Fruit fly (Drosophila melanogaster) whole organism, embryonic: ENCODE results near the gene mib2.
A peak's percentile ranks its signal among the peaks of the same experiment; 100 is the strongest.

Experiments
- CG10565 ChIP-seq: fragments of 200-800 bp; sonication (Bioruptor generic); optimal IDR thresholded peaks from 3 replicates; lab custom pipeline; 2016; ENCODE audit warnings: missing biosample characterization, mild to moderate bottlenecking, missing genetic modification characterization
- CG11247 ChIP-seq: fragments of 200-800 bp; sonication (Bioruptor generic); IDR thresholded peaks from 2 replicates; pipeline ENCODE4 v1.3.6; 2022; ENCODE audit warnings: missing biosample characterization, missing genetic modification characterization
- CG12104 ChIP-seq: fragments of 200-800 bp; sonication (Bioruptor generic); optimal IDR thresholded peaks from 3 replicates; lab custom pipeline; 2016; ENCODE audit warnings: missing biosample characterization, missing genetic modification characterization
- CG12299 ChIP-seq: fragments of 200-800 bp; sonication (Bioruptor generic); optimal IDR thresholded peaks from 2 replicates; lab custom pipeline; 2018; ENCODE audit warnings: missing biosample characterization, mild to moderate bottlenecking, missing genetic modification characterization
- CG12942 ChIP-seq: fragments of 200-800 bp; sonication (Bioruptor generic); optimal IDR thresholded peaks from 3 replicates; lab custom pipeline; 2016; ENCODE audit warnings: missing biosample characterization, missing genetic modification characterization
- CG16815 ChIP-seq: fragments of 200-800 bp; sonication (Bioruptor generic); optimal IDR thresholded peaks from 3 replicates; lab custom pipeline; 2017; ENCODE audit warnings: missing biosample characterization, mild to moderate bottlenecking, missing genetic modification characterization
- CG2120 ChIP-seq: fragments of 200-800 bp; sonication (Bioruptor generic); optimal IDR thresholded peaks from 3 replicates; lab custom pipeline; 2016; ENCODE audit warnings: missing biosample characterization, missing genetic modification characterization
- CG2712 ChIP-seq: fragments of 200-800 bp; optimal IDR thresholded peaks from 3 replicates; lab custom pipeline; 2019; ENCODE audit warnings: missing biosample characterization, mild to moderate bottlenecking, missing genetic modification characterization, moderate library complexity
- CG3065 ChIP-seq: fragments of 200-800 bp; sonication (Bioruptor generic); optimal IDR thresholded peaks from 2 replicates; lab custom pipeline; 2016; ENCODE audit warnings: missing biosample characterization, missing genetic modification characterization
- CG33213 ChIP-seq: fragments of 200-800 bp; sonication (Bioruptor generic); optimal IDR thresholded peaks from 3 replicates; lab custom pipeline; 2016; ENCODE audit warnings: missing biosample characterization, missing genetic modification characterization
- CG34224 ChIP-seq: fragments of 200-800 bp; sonication (Bioruptor generic); IDR thresholded peaks from 3 replicates; pipeline ENCODE4 v1.3.6; 2022; ENCODE audit warnings: missing biosample characterization, missing genetic modification characterization; ENCODE audit not compliant: partially characterized antibody
- CG3838 ChIP-seq: fragments of 200-800 bp; sonication (Bioruptor generic); optimal IDR thresholded peaks from 3 replicates; lab custom pipeline; 2016; ENCODE audit warnings: missing biosample characterization, missing genetic modification characterization
- CG4617 ChIP-seq: fragments of 200-800 bp; sonication (Bioruptor generic); optimal IDR thresholded peaks from 3 replicates; lab custom pipeline; 2016; ENCODE audit warnings: missing biosample characterization, missing genetic modification characterization, borderline replicate concordance
- CG4854 ChIP-seq: fragments of 200-800 bp; sonication (Bioruptor generic); optimal IDR thresholded peaks from 2 replicates; lab custom pipeline; 2016; ENCODE audit warnings: missing biosample characterization, missing genetic modification characterization, inconsistent platforms
- CG5180 ChIP-seq: fragments of 200-800 bp; sonication (Bioruptor generic); optimal IDR thresholded peaks from 3 replicates; lab custom pipeline; 2017; ENCODE audit warnings: missing biosample characterization, missing genetic modification characterization, mild to moderate bottlenecking, moderate library complexity, missing genetic modification reagents
- CG6254 ChIP-seq: fragments of 200-800 bp; sonication (Bioruptor generic); optimal IDR thresholded peaks from 3 replicates; lab custom pipeline; 2017; ENCODE audit warnings: mild to moderate bottlenecking, missing biosample characterization, missing genetic modification reagents, missing genetic modification characterization
- CG6683 ChIP-seq: fragments of 200-800 bp; sonication (Bioruptor generic); optimal IDR thresholded peaks from 2 replicates; lab custom pipeline; 2017; ENCODE audit warnings: missing biosample characterization, mild to moderate bottlenecking, missing genetic modification characterization, missing genetic modification reagents
- CG6689 ChIP-seq: fragments of 200-800 bp; sonication (Bioruptor generic); IDR thresholded peaks from 2 replicates; pipeline ENCODE4 v1.3.6; 2022; ENCODE audit warnings: missing biosample characterization, missing genetic modification characterization
- CG8290 ChIP-seq, 3 experiments: fragments of 200-800 bp; sonication (Bioruptor generic); optimal IDR thresholded peaks; 2 replicates each; lab custom pipeline; 2016 to 2019; ENCODE audit warnings: missing biosample characterization in 3 of 3, missing genetic modification characterization in 3 of 3, mild to moderate bottlenecking in 2 of 3, moderate library complexity in 1 of 3
- CG8478 ChIP-seq: fragments of >200 bp; optimal IDR thresholded peaks from 2 replicates; lab custom pipeline; 2018
- CG8924 ChIP-seq: fragments of 200-800 bp; optimal IDR thresholded peaks from 3 replicates; lab custom pipeline; 2019; ENCODE audit warnings: missing biosample characterization, mild to moderate bottlenecking, missing genetic modification characterization, moderate library complexity
- CrebB ChIP-seq: fragments of 200-800 bp; sonication (Bioruptor generic); optimal IDR thresholded peaks from 3 replicates; lab custom pipeline; 2018; ENCODE audit warnings: missing biosample characterization, mild to moderate bottlenecking, missing genetic modification characterization
- Dbx ChIP-seq: fragments of 200-800 bp; sonication (Bioruptor generic); IDR thresholded peaks from 3 replicates; pipeline ENCODE4 v1.3.6; 2022; ENCODE audit warnings: missing biosample characterization, missing genetic modification characterization
- ERR ChIP-seq: fragments of 200-800 bp; sonication (Bioruptor generic); optimal IDR thresholded peaks from 2 replicates; lab custom pipeline; 2016; ENCODE audit warnings: missing biosample characterization, missing genetic modification characterization
- Ets97D ChIP-seq: fragments of 200-800 bp; sonication (Bioruptor generic); optimal IDR thresholded peaks from 3 replicates; lab custom pipeline; 2016; ENCODE audit warnings: missing biosample characterization, missing genetic modification characterization
- Gug ChIP-seq: fragments of 200-800 bp; sonication (Bioruptor generic); IDR thresholded peaks from 4 replicates; pipeline ENCODE4 v1.3.6; 2022; ENCODE audit warnings: missing biosample characterization, missing genetic modification characterization
- HLH4C ChIP-seq: fragments of 200-800 bp; sonication (Bioruptor generic); IDR thresholded peaks from 3 replicates; pipeline ENCODE4 v1.3.6; 2022; ENCODE audit warnings: missing biosample characterization, missing genetic modification characterization; ENCODE audit not compliant: partially characterized antibody
- Max ChIP-seq: fragments of 200-800 bp; sonication (Bioruptor generic); optimal IDR thresholded peaks from 2 replicates; lab custom pipeline; 2016; ENCODE audit warnings: missing biosample characterization, mild to moderate bottlenecking, missing genetic modification characterization
- NC2α ChIP-seq: fragments of 200-800 bp; sonication (Bioruptor generic); optimal IDR thresholded peaks from 2 replicates; lab custom pipeline; 2016; ENCODE audit warnings: missing biosample characterization, missing genetic modification characterization
- Nf-YC ChIP-seq: fragments of 200-800 bp; optimal IDR thresholded peaks from 3 replicates; lab custom pipeline; 2019; ENCODE audit warnings: missing biosample characterization, mild to moderate bottlenecking, missing genetic modification characterization, moderate library complexity
- Pdp1 ChIP-seq, 2 experiments: fragments of 200-800 bp; sonication (Bioruptor generic); optimal IDR thresholded peaks; 3 replicates each; lab custom pipeline; 2016; ENCODE audit warnings: missing biosample characterization in 2 of 2, missing genetic modification characterization in 2 of 2, mild to moderate bottlenecking in 1 of 2, moderate library complexity in 1 of 2
- Scr ChIP-seq: fragments of 200-800 bp; sonication (Bioruptor generic); IDR thresholded peaks from 2 replicates; pipeline ENCODE4 v1.3.6; 2022; ENCODE audit warnings: missing biosample characterization, missing genetic modification characterization; ENCODE audit not compliant: partially characterized antibody
- Sin3A ChIP-seq: fragments of >200 bp; optimal IDR thresholded peaks from 2 replicates; lab custom pipeline; 2018
- ase ChIP-seq: fragments of 200-800 bp; sonication (Bioruptor generic); IDR thresholded peaks from 3 replicates; pipeline ENCODE4 v1.3.6; 2022; ENCODE audit warnings: missing biosample characterization, missing genetic modification characterization
- dmrt99B ChIP-seq: fragments of 200-800 bp; sonication (Bioruptor generic); optimal IDR thresholded peaks from 2 replicates; lab custom pipeline; 2018; ENCODE audit warnings: missing biosample characterization, mild to moderate bottlenecking, missing genetic modification characterization, moderate library complexity
- emc ChIP-seq: fragments of 200-800 bp; sonication (Bioruptor generic); optimal IDR thresholded peaks from 2 replicates; lab custom pipeline; 2016; ENCODE audit warnings: missing biosample characterization, missing genetic modification characterization
- exex ChIP-seq: fragments of 200-800 bp; sonication (Bioruptor generic); optimal IDR thresholded peaks from 4 replicates; lab custom pipeline; 2018; ENCODE audit warnings: missing biosample characterization, mild to moderate bottlenecking, missing genetic modification characterization, moderate library complexity
- gfzf ChIP-seq: fragments of 200-800 bp; sonication (Bioruptor generic); optimal IDR thresholded peaks from 2 replicates; lab custom pipeline; 2016; ENCODE audit warnings: missing biosample characterization, mild to moderate bottlenecking, missing genetic modification characterization, moderate library complexity
- hb ChIP-seq: fragments of 200-800 bp; sonication (Bioruptor generic); IDR thresholded peaks from 3 replicates; pipeline ENCODE4 v1.3.6; 2022; ENCODE audit warnings: missing biosample characterization, missing genetic modification characterization; ENCODE audit not compliant: partially characterized antibody
- inv ChIP-seq: fragments of 200-800 bp; sonication (Bioruptor generic); IDR thresholded peaks from 2 replicates; pipeline ENCODE4 v1.3.6; 2022; ENCODE audit warnings: missing biosample characterization, missing genetic modification characterization; ENCODE audit not compliant: partially characterized antibody
- jigr1 ChIP-seq: fragments of 200-800 bp; sonication (Bioruptor generic); IDR thresholded peaks from 3 replicates; pipeline ENCODE4 v1.3.6; 2022; ENCODE audit warnings: missing biosample characterization, missing genetic modification characterization
- ken ChIP-seq: fragments of 200-800 bp; sonication (Bioruptor generic); IDR thresholded peaks from 3 replicates; pipeline ENCODE4 v1.3.6; 2022; ENCODE audit warnings: missing biosample characterization, missing genetic modification characterization
- luna ChIP-seq: fragments of 200-800 bp; sonication (Bioruptor generic); optimal IDR thresholded peaks from 2 replicates; lab custom pipeline; 2016; ENCODE audit warnings: missing biosample characterization, missing genetic modification characterization
- oc ChIP-seq: fragments of 200-800 bp; sonication (Bioruptor generic); optimal IDR thresholded peaks from 2 replicates; lab custom pipeline; 2018; ENCODE audit warnings: missing biosample characterization, mild to moderate bottlenecking, missing genetic modification characterization, moderate library complexity
- psq ChIP-seq: fragments of 200-800 bp; sonication (Bioruptor generic); optimal IDR thresholded peaks from 2 replicates; lab custom pipeline; 2017; ENCODE audit warnings: missing biosample characterization, missing genetic modification characterization
- ranshi ChIP-seq: fragments of 200-800 bp; sonication (Bioruptor generic); IDR thresholded peaks from 2 replicates; pipeline ENCODE4 v1.3.6; 2022; ENCODE audit warnings: missing biosample characterization, missing genetic modification characterization
- repo ChIP-seq: fragments of 200-800 bp; sonication (Bioruptor generic); optimal IDR thresholded peaks from 2 replicates; lab custom pipeline; 2016; ENCODE audit warnings: missing biosample characterization, missing genetic modification characterization
- rib ChIP-seq: fragments of 200-800 bp; sonication (Bioruptor generic); IDR thresholded peaks from 2 replicates; pipeline ENCODE4 v1.3.6; 2022; ENCODE audit warnings: missing biosample characterization, missing genetic modification characterization
- wek ChIP-seq: fragments of 200-800 bp; sonication (Bioruptor generic); optimal IDR thresholded peaks from 3 replicates; lab custom pipeline; 2018; ENCODE audit warnings: missing biosample characterization, mild to moderate bottlenecking, missing genetic modification characterization, moderate library complexity
- z ChIP-seq: fragments of 200-800 bp; sonication (Bioruptor generic); IDR thresholded peaks from 3 replicates; pipeline ENCODE4 v1.3.6; 2022; ENCODE audit warnings: missing biosample characterization, missing genetic modification characterization

The mib2 gene

DNA sequence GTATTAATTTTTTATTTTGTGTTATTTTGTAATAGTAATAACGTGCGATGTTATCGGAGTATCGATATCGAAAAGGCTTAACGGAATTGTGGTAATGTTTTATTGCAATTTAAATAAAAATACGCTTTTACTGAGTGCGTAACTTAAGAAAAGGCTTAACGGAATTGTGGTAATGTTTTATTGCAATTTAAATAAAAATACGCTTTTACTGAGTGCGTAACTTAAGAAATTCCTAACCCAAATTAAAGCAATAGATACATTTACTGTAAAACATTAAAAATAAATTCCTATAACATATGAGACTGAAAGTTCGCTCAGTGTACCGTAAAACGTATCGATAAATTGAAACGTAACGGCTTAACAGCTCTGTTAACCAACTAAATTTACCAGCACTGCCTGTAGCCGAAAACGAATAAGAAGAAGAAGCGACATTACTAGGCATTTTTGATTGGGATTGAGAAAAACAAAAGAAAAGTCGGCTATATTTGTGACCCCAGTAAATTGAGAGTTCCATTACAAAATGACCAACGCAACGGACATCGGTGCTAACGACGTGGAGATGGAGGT is 17.4 kb downstream of the mib2 start, which contains the start of gene Rpn3 (continued):
- no peak for TF ChIP-seq emc (GFP tag; lab: Kevin White, UChicago)
- TF ChIP-seq CG12942 (GFP tag; lab: Kevin White, UChicago): peak; percentile 85
- TF ChIP-seq Sin3A: no peak
- TF ChIP-seq Pdp1 (GFP tag; optimal IDR thresholded peaks at IDR 0.05; lab: Kevin White, UChicago): peak; percentile 76 to 88
- peak; percentile 58 for TF ChIP-seq oc (tag; lab: Kevin White, UChicago)
- TF ChIP-seq CG6254 (GFP tag; lab: Kevin White, UChicago): no peak
- TF ChIP-seq CG16815 (GFP tag; lab: Kevin White, UChicago): peak; percentile 68
- TF ChIP-seq CG12299 (tag; lab: Kevin White, UChicago): peak; percentile 68
- TF ChIP-seq CG34224 (GFP tag; lab: Robert Waterston, UW): peak; percentile 66; the same call in 1 of the 3 replicates
- TF ChIP-seq inv (GFP tag; lab: Robert Waterston, UW): peak; percentile 49
- peak; percentile 66; the same call in 1 of the 2 replicates for TF ChIP-seq rib (GFP tag; lab: Robert Waterston, UW)
- peak; percentile 61 for TF ChIP-seq CG33213 (GFP tag; lab: Kevin White, UChicago)
- TF ChIP-seq z (GFP tag; lab: Robert Waterston, UW): no peak
- peak; percentile 61 for TF ChIP-seq CrebB (tag; lab: Kevin White, UChicago)
- peak; percentile 73 for TF ChIP-seq repo (GFP tag; lab: Kevin White, UChicago)
- TF ChIP-seq CG8478: no peak
- peak; percentile 91 for TF ChIP-seq CG6689 (GFP tag; lab: Robert Waterston, UW)
- TF ChIP-seq CG4617 (GFP tag; lab: Kevin White, UChicago): peak; percentile 69
- peak; percentile 22 for TF ChIP-seq CG3065 (GFP tag; lab: Kevin White, UChicago)
- TF ChIP-seq ken: peak; percentile 76; the same call in 2 of the 3 replicates
- TF ChIP-seq exex (tag; lab: Kevin White, UChicago): no peak
- peak; percentile 67 for TF ChIP-seq Nf-YC (tag; lab: Kevin White, UChicago)
- TF ChIP-seq CG2712 (tag; lab: Kevin White, UChicago): peak; percentile 89
- TF ChIP-seq CG2120 (GFP tag; lab: Kevin White, UChicago): peak; percentile 92
- TF ChIP-seq CG12104 (GFP tag; lab: Kevin White, UChicago): peak; percentile 70
- no peak for TF ChIP-seq CG5180 (GFP tag; lab: Kevin White, UChicago)
- TF ChIP-seq hb (GFP tag; lab: Robert Waterston, UW): peak; percentile 68; the same call in 2 of the 3 replicates
- peak; percentile 73 for TF ChIP-seq CG3838 (GFP tag; lab: Kevin White, UChicago)
- peak; percentile 27 for TF ChIP-seq CG6683 (GFP tag; lab: Kevin White, UChicago)
- peak; percentile 24 for TF ChIP-seq luna
- peak; percentile 89 for TF ChIP-seq Max
- peak; percentile 72 for TF ChIP-seq HLH4C (GFP tag; lab: Robert Waterston, UW)
- no peak for TF ChIP-seq ERR (GFP tag; lab: Kevin White, UChicago)
- peak; percentile 56 for TF ChIP-seq wek (GFP tag; lab: Kevin White, UChicago)
- peak; percentile 77 for TF ChIP-seq Ets97D
- peak; percentile 80 for TF ChIP-seq dmrt99B
- no peak for TF ChIP-seq gfzf (GFP tag; lab: Kevin White, UChicago)
- TF ChIP-seq Scr (GFP tag; lab: Robert Waterston, UW): peak; percentile 75
- TF ChIP-seq Dbx (GFP tag; lab: Robert Waterston, UW): peak; percentile 88
- peak; percentile 82 for TF ChIP-seq CG8924 (tag; lab: Kevin White, UChicago)
- peak; percentile 65 for TF ChIP-seq CG4854 (GFP tag; lab: Kevin White, UChicago)
- TF ChIP-seq CG8290 (GFP tag; optimal IDR thresholded peaks at IDR 0.05; lab: Kevin White, UChicago): peak; percentile 77
- no peak for TF ChIP-seq CG8290 (tag; optimal IDR thresholded peaks at IDR 0.05; lab: Kevin White, UChicago)
- TF ChIP-seq Gug (GFP tag; lab: Robert Waterston, UW): peak; percentile 57; the same call in 3 of the 4 replicates
- TF ChIP-seq jigr1 (GFP tag; lab: Robert Waterston, UW): peak; percentile 51; the same call in 1 of the 3 replicates
- TF ChIP-seq ranshi: peak; percentile 86
- peak; percentile 34 for TF ChIP-seq psq (GFP tag; lab: Kevin White, UChicago)
- peak; percentile 51 for TF ChIP-seq NC2α (GFP tag; lab: Kevin White, UChicago)
- TF ChIP-seq CG11247 (GFP tag; lab: Robert Waterston, UW): peak; percentile 71
- no peak for TF ChIP-seq CG10565
- TF ChIP-seq ase (GFP tag; lab: Robert Waterston, UW): peak; percentile 86
